Fruit fly (Drosophila melanogaster): ENCODE data around the gene CG18628.

Gene CG18628

dm6 chr3L:10599512-10599911 lies 40.0 kb upstream of the CG18628 start (continued):
- TF ChIP-seq ssp (GFP tag; IDR thresholded peaks at IDR 0.05): no peak
- TF ChIP-seq CG10147 (GFP tag; optimal IDR thresholded peaks at IDR 0.05): peak; percentile 47
- TF ChIP-seq CG15269 (tag; optimal IDR thresholded peaks at IDR 0.05): peak; percentile 19
- no peak for TF ChIP-seq Drgx (GFP tag; IDR thresholded peaks at IDR 0.05)
- peak; percentile 11 for TF ChIP-seq sens (GFP tag)
- no peak; the same call in 2 of the 3 replicates for TF ChIP-seq row (GFP tag; IDR thresholded peaks at IDR 0.05)
- TF ChIP-seq Fer3 (tag; optimal IDR thresholded peaks at IDR 0.05): peak; percentile 2
- peak; percentile 52 for TF ChIP-seq CG2678 (tag; optimal IDR thresholded peaks at IDR 0.05)
- TF ChIP-seq NFAT (GFP tag; IDR thresholded peaks at IDR 0.05): no peak
- TF ChIP-seq Bgb (GFP tag; IDR thresholded peaks at IDR 0.05; ENCODE audit: partially characterized antibody): no peak
- TF ChIP-seq CG10209 (GFP tag; optimal IDR thresholded peaks at IDR 0.05): no peak
- TF ChIP-seq CG10959 (GFP tag; IDR thresholded peaks at IDR 0.05): no peak
- TF ChIP-seq NC2β (GFP tag; optimal IDR thresholded peaks at IDR 0.05): no peak
- TF ChIP-seq CG4328 (GFP tag; optimal IDR thresholded peaks at IDR 0.05): no peak
- no peak for TF ChIP-seq lilli (GFP tag; optimal IDR thresholded peaks at IDR 0.05)
- no peak for TF ChIP-seq Elba2 (GFP tag; optimal IDR thresholded peaks at IDR 0.05)
- no peak for TF ChIP-seq dan (GFP tag; IDR thresholded peaks at IDR 0.05)
- no peak for TF ChIP-seq jumu (GFP tag; optimal IDR thresholded peaks at IDR 0.05)
- no peak for TF ChIP-seq CG17385 (GFP tag; optimal IDR thresholded peaks at IDR 0.05)
- TF ChIP-seq prd (optimal IDR thresholded peaks at IDR 0.05): no peak
- TF ChIP-seq prd (GFP tag; IDR thresholded peaks at IDR 0.05): no peak
- peak; percentile 10 for TF ChIP-seq CG7556 (GFP tag; optimal IDR thresholded peaks at IDR 0.05)
- TF ChIP-seq CG2120 (GFP tag; optimal IDR thresholded peaks at IDR 0.05): peak; percentile 8
- no peak for TF ChIP-seq B-H2 (GFP tag; optimal IDR thresholded peaks at IDR 0.05)
- TF ChIP-seq CG32532 (GFP tag; IDR thresholded peaks at IDR 0.05): no peak
- TF ChIP-seq Dek (tag; optimal IDR thresholded peaks at IDR 0.05): no peak
- TF ChIP-seq fd102C (GFP tag; optimal IDR thresholded peaks at IDR 0.05): no peak
- TF ChIP-seq tio (GFP tag; optimal IDR thresholded peaks at IDR 0.05): no peak
- TF ChIP-seq CG13296 (GFP tag; optimal IDR thresholded peaks at IDR 0.05): peak; percentile 32
- peak; percentile 20 for TF ChIP-seq grau (tag; optimal IDR thresholded peaks at IDR 0.05)
- TF ChIP-seq CG3163 (GFP tag; optimal IDR thresholded peaks at IDR 0.05): no peak
- TF ChIP-seq CG10565 (GFP tag; optimal IDR thresholded peaks at IDR 0.05): no peak
- no peak for TF ChIP-seq CG4820 (GFP tag; optimal IDR thresholded peaks at IDR 0.05)
- peak; percentile 47 for TF ChIP-seq Med (GFP tag)
- TF ChIP-seq Bteb2 (GFP tag; optimal IDR thresholded peaks at IDR 0.05): no peak
- TF ChIP-seq Meics (GFP tag; optimal IDR thresholded peaks at IDR 0.05): peak; percentile 28
- TF ChIP-seq Hmr (GFP tag; optimal IDR thresholded peaks at IDR 0.05): peak; percentile 37
- TF ChIP-seq CG12155 (GFP tag; optimal IDR thresholded peaks at IDR 0.05): no peak
- no peak for TF ChIP-seq CG4707 (GFP tag; optimal IDR thresholded peaks at IDR 0.05)
- no peak for TF ChIP-seq twi (tag; optimal IDR thresholded peaks at IDR 0.05)
- no peak for TF ChIP-seq rib (GFP tag; IDR thresholded peaks at IDR 0.05)
- no peak for TF ChIP-seq zf30C (GFP tag; optimal IDR thresholded peaks at IDR 0.05)
- no peak for TF ChIP-seq CG3065 (GFP tag; optimal IDR thresholded peaks at IDR 0.05)
- no peak for TF ChIP-seq insv (GFP tag; optimal IDR thresholded peaks at IDR 0.05)
- no peak for TF ChIP-seq klu (GFP tag; IDR thresholded peaks at IDR 0.05)
- TF ChIP-seq ken (GFP tag; IDR thresholded peaks at IDR 0.05): no peak
- TF ChIP-seq sug (tag; optimal IDR thresholded peaks at IDR 0.05): no peak
- peak; percentile 2 for TF ChIP-seq CG3281 (GFP tag; optimal IDR thresholded peaks at IDR 0.05)
- no peak for TF ChIP-seq Sox102F (GFP tag; optimal IDR thresholded peaks at IDR 0.05)
- no peak for TF ChIP-seq bigmax (GFP tag; optimal IDR thresholded peaks at IDR 0.05)
- TF ChIP-seq Dll (GFP tag; IDR thresholded peaks at IDR 0.05; ENCODE audit: partially characterized antibody): no peak
- no peak for TF ChIP-seq Aef1 (GFP tag; IDR thresholded peaks at IDR 0.05)
